Worm (Caenorhabditis elegans) whole organism, L2 larva: ENCODE measurements around the gene M163.11.

Experiments
- C34F6.9 ChIP-seq: fragments of 150-350 bp; optimal IDR thresholded peaks from 2 replicates; lab custom pipeline; 2014; ENCODE audit warnings: missing biosample characterization, missing genetic modification characterization
- F13H6.1 ChIP-seq: sonication (generic microtip); optimal IDR thresholded peaks from 2 replicates; lab custom pipeline; 2016; ENCODE audit warnings: missing genetic modification characterization, missing compliant biosample characterization
- R02D3.7 ChIP-seq: fragments of 150-350 bp; optimal IDR thresholded peaks from 2 replicates; lab custom pipeline; 2014; ENCODE audit warnings: missing biosample characterization, missing genetic modification characterization
- Y55F3AM.14 ChIP-seq: fragments of 200-800 bp; sonication (Bioruptor generic); optimal IDR thresholded peaks from 2 replicates; lab custom pipeline; 2018; ENCODE audit warnings: mild to moderate bottlenecking, missing genetic modification characterization, missing compliant biosample characterization
- alr-1 ChIP-seq: fragments of 150-350 bp; optimal IDR thresholded peaks from 2 replicates; lab custom pipeline; 2014; ENCODE audit warnings: missing biosample characterization, missing genetic modification characterization
- ama-1 ChIP-seq: fragments of 150-350 bp; optimal IDR thresholded peaks from 2 replicates; lab custom pipeline; 2018; ENCODE audit warnings: inconsistent platforms
- ceh-16 ChIP-seq: fragments of 150-350 bp; optimal IDR thresholded peaks from 2 replicates; lab custom pipeline; 2014; ENCODE audit warnings: missing biosample characterization, missing genetic modification characterization
- ceh-82 ChIP-seq: fragments of 150-350 bp; optimal IDR thresholded peaks from 2 replicates; lab custom pipeline; 2014; ENCODE audit warnings: missing biosample characterization, missing genetic modification characterization
- crh-2 ChIP-seq: sonication (generic microtip); optimal IDR thresholded peaks from 2 replicates; lab custom pipeline; 2017; ENCODE audit warnings: missing biosample characterization, missing genetic modification characterization
- egl-27 ChIP-seq: sonication (generic microtip); optimal IDR thresholded peaks from 3 replicates; lab custom pipeline; 2017; ENCODE audit warnings: missing biosample characterization, missing genetic modification reagents, missing genetic modification characterization
- elt-1 ChIP-seq: fragments of 150-350 bp; optimal IDR thresholded peaks from 2 replicates; lab custom pipeline; 2014; ENCODE audit warnings: missing biosample characterization, missing genetic modification characterization
- elt-3 ChIP-seq: sonication (generic microtip); optimal IDR thresholded peaks from 2 replicates; lab custom pipeline; 2017; ENCODE audit warnings: missing biosample characterization, missing genetic modification characterization
- fos-1 ChIP-seq: fragments of 150-350 bp; optimal IDR thresholded peaks from 2 replicates; lab custom pipeline; 2014; ENCODE audit warnings: missing biosample characterization, missing genetic modification characterization
- gmeb-1 ChIP-seq: fragments of 150-350 bp; optimal IDR thresholded peaks from 2 replicates; lab custom pipeline; 2014; ENCODE audit warnings: missing biosample characterization, missing genetic modification characterization
- lin-13 ChIP-seq: fragments of 150-350 bp; optimal IDR thresholded peaks from 2 replicates; lab custom pipeline; 2014; ENCODE audit warnings: missing biosample characterization, missing genetic modification reagents, missing genetic modification characterization
- lin-39 ChIP-seq: fragments of 150-350 bp; optimal IDR thresholded peaks from 2 replicates; lab custom pipeline; 2014; ENCODE audit warnings: missing biosample characterization, missing genetic modification reagents, missing genetic modification characterization
- lsy-2 ChIP-seq, 2 experiments: fragments of 150-350 bp in 1 of 2; sonication (generic microtip) in 1 of 2; optimal IDR thresholded peaks; 2 replicates each; lab custom pipeline; 2014 to 2017; ENCODE audit warnings: missing biosample characterization in 2 of 2, missing genetic modification characterization in 2 of 2
- mab-5 ChIP-seq: fragments of 150-350 bp; optimal IDR thresholded peaks from 2 replicates; lab custom pipeline; 2014; ENCODE audit warnings: missing biosample characterization, missing genetic modification characterization
- mdl-1 ChIP-seq, 2 experiments: fragments of 150-350 bp in 1 of 2; sonication (generic microtip) in 1 of 2; optimal IDR thresholded peaks; 2 replicates each; lab custom pipeline; 2017; ENCODE audit warnings: missing biosample characterization in 2 of 2, missing genetic modification characterization in 2 of 2
- nhr-10 ChIP-seq: sonication (generic microtip); optimal IDR thresholded peaks from 2 replicates; lab custom pipeline; 2017; ENCODE audit warnings: missing biosample characterization, missing genetic modification characterization
- nhr-11 ChIP-seq: fragments of 150-350 bp; optimal IDR thresholded peaks from 2 replicates; lab custom pipeline; 2014; ENCODE audit warnings: missing biosample characterization, missing genetic modification characterization
- nhr-12 ChIP-seq: fragments of 150-350 bp; optimal IDR thresholded peaks from 2 replicates; lab custom pipeline; 2014; ENCODE audit warnings: missing biosample characterization, missing genetic modification characterization
- nhr-129 ChIP-seq: fragments of 150-350 bp; optimal IDR thresholded peaks from 2 replicates; lab custom pipeline; 2014; ENCODE audit warnings: missing biosample characterization, missing genetic modification characterization
- nhr-21 ChIP-seq: fragments of 150-350 bp; optimal IDR thresholded peaks from 2 replicates; lab custom pipeline; 2014; ENCODE audit warnings: missing biosample characterization, missing genetic modification characterization
- nhr-25 ChIP-seq: fragments of 150-350 bp; sonication (generic microtip); optimal IDR thresholded peaks from 3 replicates; lab custom pipeline; 2014; ENCODE audit warnings: missing biosample characterization, missing genetic modification characterization
- nhr-6 ChIP-seq: fragments of 150-350 bp; optimal IDR thresholded peaks from 2 replicates; lab custom pipeline; 2014; ENCODE audit warnings: missing biosample characterization, missing genetic modification characterization
- peb-1 ChIP-seq: fragments of 150-350 bp; optimal IDR thresholded peaks from 2 replicates; lab custom pipeline; 2014; ENCODE audit warnings: missing biosample characterization, missing genetic modification characterization
- sem-4 ChIP-seq: fragments of 150-350 bp; optimal IDR thresholded peaks from 2 replicates; lab custom pipeline; 2014; ENCODE audit warnings: missing biosample characterization, missing genetic modification reagents, missing genetic modification characterization
- skn-1 ChIP-seq: sonication (generic microtip); optimal IDR thresholded peaks from 2 replicates; lab custom pipeline; 2017; ENCODE audit warnings: missing biosample characterization, missing genetic modification characterization
- sma-9 ChIP-seq, 2 experiments: fragments of 150-350 bp in 1 of 2; sonication (generic microtip) in 1 of 2; optimal IDR thresholded peaks; 2 replicates each; lab custom pipeline; 2014 to 2016; ENCODE audit warnings: missing genetic modification characterization in 2 of 2, mild to moderate bottlenecking in 1 of 2, missing biosample characterization in 1 of 2, missing compliant biosample characterization in 1 of 2, missing genetic modification reagents in 1 of 2, moderate library complexity in 1 of 2
- unc-39 ChIP-seq: fragments of 150-350 bp; optimal IDR thresholded peaks from 2 replicates; lab custom pipeline; 2014; ENCODE audit warnings: missing biosample characterization, missing genetic modification characterization
- unc-55 ChIP-seq: fragments of 150-350 bp; sonication (generic microtip); optimal IDR thresholded peaks from 3 replicates; lab custom pipeline; 2014; ENCODE audit warnings: missing biosample characterization, missing genetic modification reagents, missing genetic modification characterization
- zag-1 ChIP-seq: fragments of 150-350 bp; optimal IDR thresholded peaks from 2 replicates; lab custom pipeline; 2014; ENCODE audit warnings: missing biosample characterization, missing genetic modification characterization
- ztf-1 ChIP-seq: fragments of 200-800 bp; sonication (Bioruptor generic); conservative IDR thresholded peaks from 2 replicates; pipeline ENCODE4 v1.3.6; 2022; ENCODE audit warnings: missing genetic modification characterization, missing compliant biosample characterization
- ztf-4 ChIP-seq: fragments of 150-350 bp; optimal IDR thresholded peaks from 2 replicates; lab custom pipeline; 2014; ENCODE audit warnings: missing biosample characterization, missing genetic modification characterization

The M163.11 gene

DNA sequence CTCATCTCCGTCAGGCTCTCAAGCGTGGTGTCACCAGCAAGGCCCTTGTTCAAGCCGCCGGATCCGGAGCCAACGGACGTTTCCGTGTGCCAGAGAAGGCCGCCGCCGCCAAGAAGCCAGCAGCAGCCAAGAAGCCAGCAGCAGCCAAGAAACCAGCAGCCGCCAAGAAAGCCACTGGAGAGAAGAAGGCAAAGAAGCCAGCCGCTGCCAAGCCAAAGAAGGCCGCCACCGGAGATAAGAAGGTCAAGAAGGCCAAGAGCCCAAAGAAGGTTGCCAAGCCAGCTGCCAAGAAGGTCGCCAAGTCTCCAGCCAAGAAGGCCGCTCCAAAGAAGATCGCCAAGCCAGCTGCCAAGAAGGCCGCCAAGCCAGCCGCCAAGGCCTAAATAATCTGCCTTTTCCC lies 11.3 kb downstream of the M163.11 start:
- TF ChIP-seq nhr-129: no peak
- no peak for TF ChIP-seq nhr-25 (tag; lab: Kevin White, UChicago)
- no peak for TF ChIP-seq gmeb-1
- no peak for TF ChIP-seq nhr-21 (tag; lab: Kevin White, UChicago)
- no peak for TF ChIP-seq mab-5 (tag; lab: Kevin White, UChicago)
- TF ChIP-seq sem-4 (tag; lab: Kevin White, UChicago): no peak
- no peak for TF ChIP-seq skn-1 (tag; lab: Kevin White, UChicago)
- TF ChIP-seq C34F6.9 (tag; lab: Kevin White, UChicago): no peak
- no peak for TF ChIP-seq ztf-4
- TF ChIP-seq unc-55 (GFP tag; lab: Kevin White, UChicago): no peak
- no peak for TF ChIP-seq fos-1 (tag; lab: Kevin White, UChicago)
- TF ChIP-seq lsy-2 (tag; optimal IDR thresholded peaks at IDR 0.05; lab: Kevin White, UChicago): no peak
- no peak for TF ChIP-seq peb-1 (tag; lab: Kevin White, UChicago)
- TF ChIP-seq nhr-10 (tag; lab: Kevin White, UChicago): no peak
- TF ChIP-seq lin-13: no peak
- TF ChIP-seq nhr-11: no peak
- no peak for TF ChIP-seq elt-1 (tag; lab: Kevin White, UChicago)

DNA sequence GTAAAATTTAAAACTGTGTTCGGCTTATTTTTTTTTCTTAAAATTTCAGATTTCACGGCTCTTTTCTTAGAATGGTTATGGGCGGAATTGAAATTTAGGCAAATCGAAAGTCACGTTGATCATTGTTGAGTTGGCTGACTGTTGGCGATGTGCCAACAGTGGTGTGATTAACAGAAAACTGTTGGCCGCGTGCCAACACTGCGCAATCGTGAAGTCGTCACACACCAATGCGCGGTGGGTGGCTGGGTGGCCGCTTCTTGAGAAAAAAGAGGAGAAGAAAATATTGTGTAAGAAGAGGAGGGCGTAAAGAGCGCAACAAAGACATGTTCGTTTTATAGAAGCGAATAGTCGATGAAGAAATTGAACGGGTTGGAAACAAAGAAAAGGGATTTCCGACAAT lies 11.9 kb downstream of the M163.11 start:
- TF ChIP-seq ceh-16 (tag; lab: Kevin White, UChicago) (peak; percentile 61), nhr-25 (tag; lab: Kevin White, UChicago) (peak; percentile 64), fos-1 (tag; lab: Kevin White, UChicago) (no peak), alr-1 (tag; lab: Kevin White, UChicago) (no peak)
- TF ChIP-seq, all 48 proteins: peak for 2

DNA sequence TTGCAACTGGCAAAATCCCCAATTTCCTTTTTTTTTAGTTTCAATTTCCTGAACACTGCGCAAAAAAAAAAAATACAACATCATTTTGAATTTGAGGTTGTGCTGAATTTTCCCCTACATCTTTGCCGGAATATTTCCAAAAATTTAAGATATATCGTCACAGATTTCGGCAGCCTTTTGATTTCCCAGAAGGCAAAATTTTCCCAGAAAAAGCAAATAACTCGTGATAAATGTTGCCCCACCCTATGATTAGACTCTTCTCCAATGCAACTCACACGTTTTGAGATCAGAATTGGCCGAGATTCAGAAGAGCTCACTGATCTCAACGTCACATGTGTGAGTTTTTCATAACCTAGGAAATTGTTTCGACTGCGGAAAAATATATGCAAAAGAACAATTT lies 13.3 kb downstream of the M163.11 start:
- no peak for TF ChIP-seq Y55F3AM.14 (GFP tag; lab: Kevin White, UChicago)
- no peak for TF ChIP-seq ztf-1 (GFP tag; lab: Robert Waterston, UW)
- TF ChIP-seq, all 48 proteins: peak for 0

DNA sequence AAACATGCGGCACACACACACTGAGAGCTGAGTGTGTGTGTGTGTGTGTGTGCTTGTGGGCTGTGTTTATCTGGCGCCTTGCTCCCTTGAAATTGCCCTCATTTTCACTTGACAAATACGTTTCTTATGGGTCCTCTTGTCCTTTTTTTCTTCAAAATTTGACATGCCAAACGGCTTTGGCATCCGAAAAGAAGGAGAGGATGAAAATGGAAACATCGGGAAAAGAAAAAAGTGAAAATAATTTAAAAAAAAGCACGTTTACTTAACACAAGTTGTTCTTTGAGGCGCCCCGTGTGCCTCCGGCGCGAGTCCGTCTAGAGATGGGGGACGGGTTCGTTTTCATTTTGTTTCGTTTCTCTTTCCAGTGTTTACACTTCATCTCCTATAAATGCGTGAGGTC lies 15.9 kb downstream of the M163.11 start:
- TF ChIP-seq C34F6.9 (tag; lab: Kevin White, UChicago) (peak; percentile 7), skn-1 (tag; lab: Kevin White, UChicago) (no peak), ceh-82 (tag; lab: Kevin White, UChicago) (no peak), nhr-129 (peak; percentile 15)

DNA sequence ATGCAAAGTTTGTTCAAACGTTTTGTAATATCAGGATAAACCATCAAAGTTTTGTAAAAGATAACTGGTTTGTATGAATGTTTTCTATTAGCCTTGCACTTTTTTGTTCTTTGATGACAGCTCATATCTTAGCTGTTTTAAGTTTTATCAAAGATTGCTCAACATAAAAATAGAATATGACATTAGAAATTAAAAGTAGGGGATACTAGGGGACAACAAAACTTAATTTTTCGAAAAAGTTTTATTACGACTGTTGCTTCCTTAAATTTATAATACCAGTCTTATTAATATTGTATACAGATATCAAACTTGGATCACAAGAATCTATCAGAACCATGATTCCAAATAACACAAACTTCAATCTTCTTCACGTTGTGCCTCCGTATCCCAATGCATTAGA lies 16.6 kb downstream of the M163.11 start, which contains the start of gene ztf-14:
Gene ztf-14 (plus strand): TSS at position 301 of the 400 bp plus-strand sequence.
- TF ChIP-seq zag-1 (no peak), ama-1 (lab: Kevin White, UChicago) (no peak), unc-39 (tag; lab: Kevin White, UChicago) (no peak), nhr-6 (tag; lab: Kevin White, UChicago) (no peak), nhr-129 (no peak), ztf-4 (no peak), lsy-2 (tag; optimal IDR thresholded peaks at IDR 0.05; lab: Kevin White, UChicago) (no peak), C34F6.9 (tag; lab: Kevin White, UChicago) (no peak), F13H6.1 (tag; lab: Kevin White, UChicago) (no peak), sma-9 (GFP tag; optimal IDR thresholded peaks at IDR 0.05; lab: Kevin White, UChicago) (no peak), sma-9 (tag; optimal IDR thresholded peaks at IDR 0.05; lab: Kevin White, UChicago) (no peak), mab-5 (tag; lab: Kevin White, UChicago) (no peak), ztf-1 (GFP tag; lab: Robert Waterston, UW) (no peak), mdl-1 (tag; optimal IDR thresholded peaks at IDR 0.05; lab: Kevin White, UChicago) (no peak), egl-27 (tag; lab: Kevin White, UChicago) (no peak), fos-1 (tag; lab: Kevin White, UChicago) (no peak), lin-39 (tag; lab: Kevin White, UChicago) (no peak), lin-13 (no peak), nhr-12 (tag; lab: Kevin White, UChicago) (no peak), R02D3.7 (no peak)
- TF ChIP-seq, all 48 proteins: peak for 0

DNA sequence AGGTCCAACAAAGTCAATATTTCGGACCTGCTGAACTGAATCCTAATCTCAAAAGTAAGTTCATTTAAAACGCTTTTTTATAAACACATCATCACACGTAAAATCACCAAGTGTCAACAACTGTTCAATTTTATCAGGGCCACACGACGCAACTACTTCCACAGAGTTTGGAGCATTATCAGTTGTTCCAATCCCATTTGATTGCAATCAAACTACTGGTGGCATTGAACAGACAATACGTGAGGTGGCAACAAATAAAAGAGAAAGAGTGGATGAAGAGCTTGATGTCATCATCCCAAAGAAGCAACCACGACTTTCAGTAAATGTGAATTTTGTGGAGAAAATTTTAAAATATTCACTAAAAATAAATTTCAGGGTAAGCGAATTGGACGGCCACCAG lies 17.4 kb downstream of the M163.11 start:
- TF ChIP-seq elt-3 (no peak), nhr-129 (peak; percentile 20), ztf-1 (GFP tag; lab: Robert Waterston, UW) (no peak), sma-9 (GFP tag; optimal IDR thresholded peaks at IDR 0.05; lab: Kevin White, UChicago) (peak; percentile 49), sma-9 (tag; optimal IDR thresholded peaks at IDR 0.05; lab: Kevin White, UChicago) (no peak), crh-2 (tag; lab: Kevin White, UChicago) (no peak), lsy-2 (tag; optimal IDR thresholded peaks at IDR 0.05; lab: Kevin White, UChicago) (peak in 1 of 2 experiments; percentile 35), ama-1 (lab: Kevin White, UChicago) (no peak)
- TF ChIP-seq, all 48 proteins: peak for 3
